Fruit fly (Drosophila melanogaster): Measurements from ENCODE around the gene H15.

DNA sequence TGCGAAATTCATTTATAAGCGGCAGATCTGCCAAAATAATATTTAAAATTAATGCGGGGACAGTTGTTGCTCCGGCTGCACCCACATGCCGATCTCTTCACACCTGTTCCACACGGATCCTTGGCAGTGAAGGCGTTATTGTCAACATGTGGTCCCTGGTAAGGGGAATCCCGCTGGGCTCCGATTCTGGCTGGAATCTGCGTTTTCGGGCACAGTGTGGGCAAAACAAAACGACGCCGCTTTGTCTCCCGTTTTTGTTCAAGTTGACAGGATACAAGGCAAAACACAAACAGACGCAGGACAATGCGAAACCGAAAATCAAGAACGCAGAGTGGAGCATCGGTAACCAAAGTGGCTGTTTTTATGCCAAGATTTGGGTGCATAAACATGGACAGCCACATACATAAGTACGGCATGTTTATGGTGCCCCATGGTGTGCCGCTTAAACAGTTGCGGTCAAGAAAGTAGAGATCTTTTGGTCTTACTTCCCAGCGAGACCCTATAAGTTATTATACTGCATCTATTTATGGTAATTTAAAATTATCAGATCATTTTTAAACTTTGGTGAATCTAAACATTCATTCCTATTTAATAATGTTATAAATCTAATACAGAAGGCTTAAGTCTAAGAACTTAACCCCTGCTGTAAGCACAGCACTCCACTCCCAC lies 22.6 kb upstream of the H15 start:
- no peak for TF ChIP-seq Myc (optimal IDR thresholded peaks at IDR 0.05)
- TF ChIP-seq OdsH (GFP tag; optimal IDR thresholded peaks at IDR 0.05) = no peak
- no peak for TF ChIP-seq sv (GFP tag; optimal IDR thresholded peaks at IDR 0.05)
- TF ChIP-seq Abd-B (GFP tag; optimal IDR thresholded peaks at IDR 0.05) = no peak
- TF ChIP-seq jim (GFP tag; optimal IDR thresholded peaks at IDR 0.05) = no peak
